Fruit fly (Drosophila melanogaster): ENCODE results near the gene Nepl5.

Gene Nepl5

dm6 chr2L:6351809-6352182 is 29.3 kb upstream of the Nepl5 start (continued):
- TF ChIP-seq Dll (GFP tag; IDR thresholded peaks at IDR 0.05; ENCODE audit: partially characterized antibody), result no peak
- TF ChIP-seq CG11093 (GFP tag; IDR thresholded peaks at IDR 0.05), result peak; percentile 80; the same call in 2 of the 3 replicates
- no peak for TF ChIP-seq z (GFP tag; IDR thresholded peaks at IDR 0.05)
- TF ChIP-seq CG32772 (GFP tag; IDR thresholded peaks at IDR 0.05), result peak; percentile 81
- peak; percentile 15 for TF ChIP-seq CG3065 (GFP tag; optimal IDR thresholded peaks at IDR 0.05)
- TF ChIP-seq Kr (GFP tag; optimal IDR thresholded peaks at IDR 0.05), result no peak
- peak; percentile 95 for TF ChIP-seq Med (GFP tag)
- peak; percentile 97 for TF ChIP-seq CG34376 (GFP tag; optimal IDR thresholded peaks at IDR 0.05)
- TF ChIP-seq CG11723 (GFP tag; optimal IDR thresholded peaks at IDR 0.05), result peak; percentile 69
- TF ChIP-seq CG18262 (tag; optimal IDR thresholded peaks at IDR 0.05), result peak; percentile 74
- peak; percentile 92 for TF ChIP-seq CG18599 (GFP tag; optimal IDR thresholded peaks at IDR 0.05)
- TF ChIP-seq CG16813 (GFP tag; IDR thresholded peaks at IDR 0.05; ENCODE audit: partially characterized antibody), result peak; percentile 56; the same call in 2 of the 3 replicates
- TF ChIP-seq dmrt11E (tag; optimal IDR thresholded peaks at IDR 0.05), result no peak
- peak; percentile 91 for TF ChIP-seq CG11504 (tag; optimal IDR thresholded peaks at IDR 0.05)
- peak; percentile 39; the same call in 1 of the 2 replicates for TF ChIP-seq Nf-YA (GFP tag; IDR thresholded peaks at IDR 0.05)
- TF ChIP-seq Sin3A (optimal IDR thresholded peaks at IDR 0.05), result no peak
- peak; percentile 81 for TF ChIP-seq CG16815 (GFP tag; optimal IDR thresholded peaks at IDR 0.05)
- TF ChIP-seq fru (optimal IDR thresholded peaks at IDR 0.05), result no peak
- TF ChIP-seq Hmx (GFP tag; optimal IDR thresholded peaks at IDR 0.05), result peak; percentile 78
- peak; percentile 88 for TF ChIP-seq CG13894 (tag; optimal IDR thresholded peaks at IDR 0.05)
- 0 out of 2 replicates have a peak, but pooled peaks have one; percentile 25 for TF ChIP-seq dati (GFP tag; IDR thresholded peaks at IDR 0.05)
- TF ChIP-seq CG18476 (GFP tag; optimal IDR thresholded peaks at IDR 0.05), result peak; percentile 57
- peak; percentile 57 for TF ChIP-seq Bgb (GFP tag; IDR thresholded peaks at IDR 0.05; ENCODE audit: partially characterized antibody)
- TF ChIP-seq kah (GFP tag; optimal IDR thresholded peaks at IDR 0.05), result peak; percentile 33
- TF ChIP-seq CG15696 (tag; optimal IDR thresholded peaks at IDR 0.05), result peak; percentile 55
- no peak for TF ChIP-seq Stat92E (GFP tag; optimal IDR thresholded peaks at IDR 0.05)
- peak; percentile 51 for TF ChIP-seq odd (GFP tag; optimal IDR thresholded peaks at IDR 0.05)
- TF ChIP-seq Oli (tag; optimal IDR thresholded peaks at IDR 0.05), result peak; percentile 84
- peak; percentile 87 for TF ChIP-seq CG34422 (GFP tag; IDR thresholded peaks at IDR 0.05)
- peak in 1 of 2 experiments; percentile 5 for TF ChIP-seq crp (GFP tag; optimal IDR thresholded peaks at IDR 0.05)
- TF ChIP-seq NK7.1 (GFP tag; optimal IDR thresholded peaks at IDR 0.05), result peak; percentile 66
- TF ChIP-seq croc (GFP tag; conservative IDR thresholded peaks at IDR 0.05), result peak; percentile 59; the same call in 2 of the 3 replicates
- peak; percentile 92 for TF ChIP-seq sob (GFP tag; IDR thresholded peaks at IDR 0.05)
- peak; percentile 86 for TF ChIP-seq CG13296 (GFP tag; optimal IDR thresholded peaks at IDR 0.05)
- peak; percentile 87 for TF ChIP-seq CG32532 (GFP tag; IDR thresholded peaks at IDR 0.05)
- no peak for TF ChIP-seq stwl (tag; optimal IDR thresholded peaks at IDR 0.05)
- peak; percentile 89 for TF ChIP-seq NfI (GFP tag; optimal IDR thresholded peaks at IDR 0.05)
- peak; percentile 65 for TF ChIP-seq NFAT (GFP tag; IDR thresholded peaks at IDR 0.05)
- TF ChIP-seq fd64A (GFP tag; optimal IDR thresholded peaks at IDR 0.05), result peak; percentile 3
- peak; percentile 25 for TF ChIP-seq mirr (GFP tag; optimal IDR thresholded peaks at IDR 0.05)
- peak; percentile 47 for TF ChIP-seq CG9876 (GFP tag; optimal IDR thresholded peaks at IDR 0.05)
- TF ChIP-seq run (tag; optimal IDR thresholded peaks at IDR 0.05), result peak; percentile 59
- TF ChIP-seq ab (GFP tag; optimal IDR thresholded peaks at IDR 0.05), result peak; percentile 11
- peak; percentile 77 for TF ChIP-seq Ravus (GFP tag; IDR thresholded peaks at IDR 0.05)
- TF ChIP-seq nerfin-1 (tag; optimal IDR thresholded peaks at IDR 0.05), result peak; percentile 70
- peak; percentile 27 for TF ChIP-seq NC2α (GFP tag; optimal IDR thresholded peaks at IDR 0.05)
- TF ChIP-seq CG14441 (GFP tag; IDR thresholded peaks at IDR 0.05), result peak; percentile 88
- TF ChIP-seq CG15269 (tag; optimal IDR thresholded peaks at IDR 0.05), result peak; percentile 91
- TF ChIP-seq zen (tag; optimal IDR thresholded peaks at IDR 0.05), result peak; percentile 52
- peak; percentile 89 for TF ChIP-seq lilli (GFP tag; optimal IDR thresholded peaks at IDR 0.05)
- TF ChIP-seq CG11560 (tag; IDR thresholded peaks at IDR 0.05), result peak; percentile 82

Measured in whole organism, embryonic.